Fruit fly (Drosophila melanogaster): Measurements from ENCODE around the gene kat-60L1.

kat-60L1 gene

dm6 chr3R:5824456-5824855 is 42.9 kb downstream of the kat-60L1 start, which contains the start of the genes Sec20 and dgrn:
TSS of gene Sec20 (minus strand) at chr3R:5824532.
TSS of gene dgrn (plus strand) at chr3R:5824615.
- TF ChIP-seq CG8478 (optimal IDR thresholded peaks at IDR 0.05), result no peak
- no peak for TF ChIP-seq Dll (optimal IDR thresholded peaks at IDR 0.05)
- TF ChIP-seq usp (GFP tag; optimal IDR thresholded peaks at IDR 0.05), result no peak
- no peak for TF ChIP-seq pan (optimal IDR thresholded peaks at IDR 0.05)
- no peak for TF ChIP-seq psq (optimal IDR thresholded peaks at IDR 0.05)
- TF ChIP-seq EcR (GFP tag; optimal IDR thresholded peaks at IDR 0.05), result no peak

dm6 chr3R:5829762-5830161 is 48.2 kb downstream of the kat-60L1 start, which contains the start of gene glob3:
TSS of gene glob3 (plus strand) at chr3R:5830062.
- no peak for TF ChIP-seq pan (optimal IDR thresholded peaks at IDR 0.05)
- TF ChIP-seq psq (optimal IDR thresholded peaks at IDR 0.05), result no peak
- TF ChIP-seq Dll (optimal IDR thresholded peaks at IDR 0.05), result no peak
- TF ChIP-seq usp (GFP tag; optimal IDR thresholded peaks at IDR 0.05), result no peak
- no peak for TF ChIP-seq EcR (GFP tag; optimal IDR thresholded peaks at IDR 0.05)
- TF ChIP-seq CG8478 (optimal IDR thresholded peaks at IDR 0.05), result no peak

- TF ChIP-seq usp (GFP tag; optimal IDR thresholded peaks at IDR 0.05), result no peak
- no peak for TF ChIP-seq psq (optimal IDR thresholded peaks at IDR 0.05)
- TF ChIP-seq Dll (optimal IDR thresholded peaks at IDR 0.05), result no peak
- TF ChIP-seq CG8478 (optimal IDR thresholded peaks at IDR 0.05), result no peak
- TF ChIP-seq pan (optimal IDR thresholded peaks at IDR 0.05), result no peak
- TF ChIP-seq EcR (GFP tag; optimal IDR thresholded peaks at IDR 0.05), result no peak
Observed at dm6 chr3R:5831339-5831738, 49.8 kb downstream of the kat-60L1 start, which contains the start of gene CG1208. TSS of gene CG1208 (plus strand) at chr3R:5831639.

dm6 chr3R:5832345-5832981 is 50.9 kb downstream of the kat-60L1 start:
- no peak for TF ChIP-seq Dll (optimal IDR thresholded peaks at IDR 0.05)
- no peak for TF ChIP-seq psq (optimal IDR thresholded peaks at IDR 0.05)
- TF ChIP-seq CG8478 (optimal IDR thresholded peaks at IDR 0.05), result no peak
- no peak for TF ChIP-seq EcR (GFP tag; optimal IDR thresholded peaks at IDR 0.05)
- no peak for TF ChIP-seq pan (optimal IDR thresholded peaks at IDR 0.05)
- TF ChIP-seq usp (GFP tag; optimal IDR thresholded peaks at IDR 0.05), result no peak

- TF ChIP-seq Dll (optimal IDR thresholded peaks at IDR 0.05) (no peak), EcR (GFP tag; optimal IDR thresholded peaks at IDR 0.05) (no peak), usp (GFP tag; optimal IDR thresholded peaks at IDR 0.05) (no peak), psq (optimal IDR thresholded peaks at IDR 0.05) (no peak), pan (optimal IDR thresholded peaks at IDR 0.05) (no peak), CG8478 (optimal IDR thresholded peaks at IDR 0.05) (no peak)
Observed at dm6 chr3R:5833948-5834504, 52.5 kb downstream of the kat-60L1 start.

dm6 chr3R:5836536-5836935 is 55.0 kb downstream of the kat-60L1 start:
- TF ChIP-seq pan (optimal IDR thresholded peaks at IDR 0.05), result no peak
- TF ChIP-seq Dll (optimal IDR thresholded peaks at IDR 0.05), result no peak
- no peak for TF ChIP-seq CG8478 (optimal IDR thresholded peaks at IDR 0.05)
- no peak for TF ChIP-seq psq (optimal IDR thresholded peaks at IDR 0.05)
- no peak for TF ChIP-seq EcR (GFP tag; optimal IDR thresholded peaks at IDR 0.05)
- TF ChIP-seq usp (GFP tag; optimal IDR thresholded peaks at IDR 0.05), result no peak
